Worm (Caenorhabditis elegans) whole organism, midembryonic: ENCODE measurements around the gene C34H4.5.

Source experiments
- T22C8.4 ChIP-seq: fragments of 200-800 bp; sonication (Bioruptor generic); IDR thresholded peaks from 2 replicates; pipeline ENCODE4 v1.3.6; 2022; ENCODE audit warnings: missing genetic modification characterization, missing compliant biosample characterization
- cog-1 ChIP-seq: sonication (generic microtip); optimal IDR thresholded peaks from 2 replicates; lab custom pipeline; 2016; ENCODE audit warnings: missing genetic modification characterization, missing compliant biosample characterization
- flt-1 ChIP-seq: fragments of 200-800 bp; sonication (Bioruptor generic); IDR thresholded peaks from 2 replicates; pipeline ENCODE4 v1.3.6; 2022; ENCODE audit warnings: missing genetic modification characterization, missing compliant biosample characterization
- klf-2 ChIP-seq: fragments of 200-800 bp; sonication (Bioruptor generic); conservative IDR thresholded peaks from 2 replicates; pipeline ENCODE4 v1.3.6; 2022; ENCODE audit warnings: missing genetic modification reagents, missing genetic modification characterization, missing compliant biosample characterization
- med-1 ChIP-seq: sonication (generic microtip); optimal IDR thresholded peaks from 2 replicates; lab custom pipeline; 2017; ENCODE audit warnings: missing genetic modification characterization, mild to moderate bottlenecking, missing compliant biosample characterization, antibody characterized with exemption, missing genetic modification reagents; ENCODE audit not compliant: insufficient read depth
- ref-1 ChIP-seq: fragments of 200-800 bp; sonication (Bioruptor generic); conservative IDR thresholded peaks from 2 replicates; pipeline ENCODE4 v1.3.6; 2022; ENCODE audit warnings: missing genetic modification reagents, missing genetic modification characterization, missing compliant biosample characterization
- tab-1 ChIP-seq: fragments of 200-800 bp; sonication (Bioruptor generic); IDR thresholded peaks from 2 replicates; pipeline ENCODE4 v1.3.6; 2022; ENCODE audit warnings: missing genetic modification characterization, missing compliant biosample characterization
- ztf-23 ChIP-seq: fragments of 200-800 bp; sonication (Bioruptor generic); IDR thresholded peaks from 2 replicates; pipeline ENCODE4 v1.3.6; 2022; ENCODE audit warnings: missing genetic modification reagents, missing genetic modification characterization, missing compliant biosample characterization
- ztf-29 ChIP-seq: fragments of 200-800 bp; sonication (Bioruptor generic); IDR thresholded peaks from 2 replicates; pipeline ENCODE4 v1.3.6; 2022; ENCODE audit warnings: missing genetic modification reagents, missing genetic modification characterization, missing compliant biosample characterization

Gene C34H4.5

ce11 chrIV:1550131-1550530 lies at the start of gene C34H4.5:
Gene C34H4.5, minus strand, starts transcription at chrIV:1550231.
- TF ChIP-seq T22C8.4 (GFP tag; lab: Robert Waterston, UW) (no peak), ref-1 (GFP tag; lab: Robert Waterston, UW) (no peak), klf-2 (no peak), med-1 (GFP tag; lab: Kevin White, UChicago) (no peak), tab-1 (GFP tag; lab: Robert Waterston, UW) (no peak), ztf-23 (GFP tag; lab: Robert Waterston, UW) (no peak), cog-1 (tag; lab: Kevin White, UChicago) (no peak), flt-1 (GFP tag; lab: Robert Waterston, UW) (no peak)

- TF ChIP-seq cog-1 (tag; lab: Kevin White, UChicago) (no peak), med-1 (GFP tag; lab: Kevin White, UChicago) (no peak), klf-2 (no peak), ref-1 (GFP tag; lab: Robert Waterston, UW) (no peak), flt-1 (GFP tag; lab: Robert Waterston, UW) (no peak), ztf-29 (GFP tag; lab: Robert Waterston, UW) (no peak), ztf-23 (GFP tag; lab: Robert Waterston, UW) (no peak), T22C8.4 (GFP tag; lab: Robert Waterston, UW) (no peak), tab-1 (GFP tag; lab: Robert Waterston, UW) (no peak)
Observed at ce11 chrIV:1597018-1597417, 47.0 kb upstream of the C34H4.5 start, which contains the start of gene ced-2. Gene ced-2, plus strand, starts transcription at chrIV:1597318.

ce11 chrIV:1595802-1596201 lies 45.8 kb upstream of the C34H4.5 start, which contains the start of gene npp-8:
Gene npp-8, minus strand, starts transcription at chrIV:1595824.
- TF ChIP-seq klf-2 (peak; percentile 85), tab-1 (GFP tag; lab: Robert Waterston, UW) (peak; percentile 81), cog-1 (tag; lab: Kevin White, UChicago) (peak; percentile 73), ztf-29 (GFP tag; lab: Robert Waterston, UW) (no peak), ref-1 (GFP tag; lab: Robert Waterston, UW) (peak; percentile 67), ztf-23 (GFP tag; lab: Robert Waterston, UW) (peak; percentile 93), med-1 (GFP tag; lab: Kevin White, UChicago) (peak; percentile 79), T22C8.4 (GFP tag; lab: Robert Waterston, UW) (peak; percentile 65; the same call in 1 of the 2 replicates), flt-1 (GFP tag; lab: Robert Waterston, UW) (peak; percentile 90)

DNA sequence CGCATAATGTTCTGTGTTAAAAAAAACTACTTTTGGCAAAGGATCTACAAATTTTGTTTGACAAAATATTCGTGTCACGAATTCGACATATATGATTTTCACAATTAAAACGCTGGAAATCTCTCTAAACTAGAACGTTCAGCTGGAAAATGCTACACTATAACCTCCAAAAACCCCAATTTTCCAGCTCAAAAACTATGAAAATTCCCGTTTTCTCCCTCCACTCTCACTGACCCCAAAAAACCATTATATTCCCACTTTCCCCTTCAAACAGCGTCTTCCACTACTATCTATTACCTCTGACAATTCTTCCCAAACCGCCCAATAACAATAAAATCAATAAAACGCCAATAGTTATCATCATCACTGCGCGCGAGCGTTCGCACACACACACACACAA lies 26.7 kb upstream of the C34H4.5 start, which contains the start of gene Y41D4B.14:
Gene Y41D4B.14, plus strand, starts transcription at position 301 of the 400 bp plus-strand sequence.
- no peak for TF ChIP-seq med-1 (GFP tag; lab: Kevin White, UChicago)
- no peak for TF ChIP-seq T22C8.4 (GFP tag; lab: Robert Waterston, UW)
- TF ChIP-seq tab-1 (GFP tag; lab: Robert Waterston, UW), result no peak
- no peak for TF ChIP-seq flt-1 (GFP tag; lab: Robert Waterston, UW)
- TF ChIP-seq ref-1 (GFP tag; lab: Robert Waterston, UW), result no peak
- TF ChIP-seq ztf-29 (GFP tag; lab: Robert Waterston, UW), result no peak
- TF ChIP-seq ztf-23 (GFP tag; lab: Robert Waterston, UW), result no peak

ce11 chrIV:1567577-1567976 lies 17.5 kb upstream of the C34H4.5 start:
- TF ChIP-seq T22C8.4 (GFP tag; lab: Robert Waterston, UW) (no peak), klf-2 (no peak), ztf-23 (GFP tag; lab: Robert Waterston, UW) (no peak), cog-1 (tag; lab: Kevin White, UChicago) (no peak), ztf-29 (GFP tag; lab: Robert Waterston, UW) (no peak), ref-1 (GFP tag; lab: Robert Waterston, UW) (no peak), med-1 (GFP tag; lab: Kevin White, UChicago) (no peak), tab-1 (GFP tag; lab: Robert Waterston, UW) (no peak), flt-1 (GFP tag; lab: Robert Waterston, UW) (no peak)

DNA sequence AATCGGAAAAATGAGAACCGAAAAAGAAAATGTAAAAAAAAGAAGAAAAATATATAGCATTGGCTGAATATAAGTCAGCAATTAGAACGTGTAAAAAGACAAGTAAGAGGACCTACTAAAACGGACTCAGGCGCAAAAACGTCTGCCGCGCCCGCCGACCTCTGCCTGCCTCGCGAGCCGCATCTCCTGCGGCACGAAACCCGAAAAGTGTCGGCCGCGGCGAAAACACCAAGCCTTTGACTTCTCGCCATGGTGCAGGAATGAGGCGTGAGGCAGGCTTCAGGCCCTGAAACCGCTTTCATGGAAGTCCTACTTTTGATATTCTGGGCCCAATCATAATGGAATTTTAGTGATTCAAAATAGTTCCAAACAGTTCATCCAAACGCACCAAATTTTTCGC lies 15.7 kb upstream of the C34H4.5 start:
- no peak for TF ChIP-seq ref-1 (GFP tag; lab: Robert Waterston, UW)
- no peak for TF ChIP-seq ztf-23 (GFP tag; lab: Robert Waterston, UW)
- TF ChIP-seq med-1 (GFP tag; lab: Kevin White, UChicago), result no peak

DNA sequence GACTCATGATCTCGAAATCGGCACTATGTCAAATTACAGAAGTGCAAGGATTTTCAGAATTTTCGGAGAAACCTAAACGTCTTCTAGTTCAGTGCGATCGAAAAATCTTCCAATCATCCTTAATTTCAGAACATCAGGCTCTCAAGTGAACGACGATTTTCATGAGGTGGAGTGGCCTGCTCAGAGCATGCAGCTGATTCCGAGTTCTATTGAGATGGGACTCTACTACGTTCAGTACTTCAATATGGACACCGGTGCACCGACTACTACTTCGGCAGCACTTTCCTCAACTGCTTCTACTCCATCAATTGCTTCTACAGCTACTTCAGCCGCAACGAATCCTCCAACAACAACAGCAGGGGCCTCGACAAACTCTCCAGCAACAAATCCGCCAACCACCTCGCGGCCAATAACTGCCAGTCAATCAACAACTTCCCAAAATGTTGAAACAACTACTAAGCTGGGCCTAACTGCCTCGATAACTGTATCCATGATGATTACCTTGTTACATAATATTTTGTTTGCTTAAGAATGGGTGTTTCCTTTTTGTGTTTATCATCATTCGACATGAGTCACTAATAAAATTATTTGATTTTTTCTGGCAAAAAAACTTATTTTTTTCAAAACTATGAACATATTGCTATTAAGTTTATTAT lies 13.6 kb upstream of the C34H4.5 start, which contains the start of gene Y41D4B.15:
Gene Y41D4B.15, plus strand, starts transcription at position 606 of the 656 bp plus-strand sequence.
- TF ChIP-seq T22C8.4 (GFP tag; lab: Robert Waterston, UW), result no peak
- TF ChIP-seq klf-2, result no peak
- TF ChIP-seq cog-1 (tag; lab: Kevin White, UChicago), result no peak
- TF ChIP-seq ztf-23 (GFP tag; lab: Robert Waterston, UW), result no peak
- TF ChIP-seq ztf-29 (GFP tag; lab: Robert Waterston, UW), result no peak
- TF ChIP-seq flt-1 (GFP tag; lab: Robert Waterston, UW), result no peak
- no peak for TF ChIP-seq med-1 (GFP tag; lab: Kevin White, UChicago)
- no peak for TF ChIP-seq ref-1 (GFP tag; lab: Robert Waterston, UW)
- TF ChIP-seq tab-1 (GFP tag; lab: Robert Waterston, UW), result no peak

DNA sequence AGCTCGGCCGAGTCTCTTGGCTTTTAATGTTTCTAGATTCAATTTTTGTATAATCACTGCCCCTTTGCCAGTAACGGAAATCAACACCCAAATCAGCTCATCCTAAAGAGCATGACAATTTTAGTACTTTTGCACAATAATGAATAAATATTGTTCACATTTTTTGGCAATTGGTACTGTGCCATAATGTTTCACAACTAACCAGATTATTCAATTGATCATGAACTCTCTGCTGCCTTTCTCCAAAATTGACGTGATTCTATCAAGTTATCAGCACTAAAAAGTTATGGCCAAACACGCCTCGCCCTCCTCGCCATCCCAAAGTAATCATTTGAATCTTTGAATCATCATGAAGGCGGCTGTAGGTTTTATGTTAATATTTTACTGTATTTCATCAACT lies 11.9 kb upstream of the C34H4.5 start, which contains the start of gene hpo-6:
Gene hpo-6, plus strand, starts transcription at position 301 of the 400 bp plus-strand sequence.
- TF ChIP-seq med-1 (GFP tag; lab: Kevin White, UChicago) (no peak), ztf-29 (GFP tag; lab: Robert Waterston, UW) (no peak), tab-1 (GFP tag; lab: Robert Waterston, UW) (no peak), flt-1 (GFP tag; lab: Robert Waterston, UW) (no peak)

DNA sequence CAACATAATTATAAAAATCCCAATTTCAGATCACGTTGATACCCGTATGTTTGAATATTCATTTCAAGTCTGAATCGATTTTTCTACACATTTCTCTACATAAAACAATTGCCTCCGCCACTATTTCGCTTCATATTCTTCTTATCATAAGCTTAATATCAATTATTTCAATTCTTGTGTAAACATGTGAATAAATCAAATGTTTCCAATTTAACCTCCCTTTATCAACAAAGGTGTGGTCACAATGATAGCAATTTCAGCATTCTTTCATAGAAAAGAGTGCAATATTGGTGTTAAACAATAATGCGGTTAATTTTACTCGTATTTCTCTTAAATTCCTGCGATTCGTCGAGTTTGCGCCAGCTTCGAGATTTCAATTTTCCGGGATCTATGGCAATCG lies 9.9 kb upstream of the C34H4.5 start, which contains the start of gene Y41D4B.17:
Gene Y41D4B.17, plus strand, starts transcription at position 174 of the 400 bp plus-strand sequence.
- TF ChIP-seq cog-1 (tag; lab: Kevin White, UChicago), result no peak
- no peak for TF ChIP-seq ztf-29 (GFP tag; lab: Robert Waterston, UW)
- no peak for TF ChIP-seq tab-1 (GFP tag; lab: Robert Waterston, UW)
- no peak for TF ChIP-seq ref-1 (GFP tag; lab: Robert Waterston, UW)
- TF ChIP-seq med-1 (GFP tag; lab: Kevin White, UChicago), result no peak
- TF ChIP-seq flt-1 (GFP tag; lab: Robert Waterston, UW), result no peak
- no peak for TF ChIP-seq T22C8.4 (GFP tag; lab: Robert Waterston, UW)
- no peak for TF ChIP-seq ztf-23 (GFP tag; lab: Robert Waterston, UW)
- TF ChIP-seq klf-2, result no peak
